Worm (Caenorhabditis elegans): Measurements from ENCODE around the gene F53C3.4.

Gene F53C3.4

DNA sequence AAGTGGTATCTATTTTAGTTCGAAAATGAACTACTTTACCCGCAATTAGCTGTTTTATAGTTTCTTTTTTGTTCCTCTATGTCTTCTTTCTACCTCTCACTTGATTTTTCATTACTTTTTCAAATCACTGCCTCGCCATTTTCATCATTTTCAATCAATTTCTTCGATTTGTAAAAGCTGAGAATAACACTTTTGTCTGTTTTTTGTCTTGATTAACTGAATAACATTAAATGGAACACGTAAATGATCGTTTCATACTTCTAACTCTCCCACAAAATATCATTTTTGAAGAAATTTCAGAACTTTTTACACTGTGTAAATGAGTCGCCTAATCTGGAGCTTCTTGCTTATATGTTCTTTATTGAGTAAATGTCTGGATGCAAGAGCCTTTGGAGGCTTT is at the start of gene F53C3.4:
Gene F53C3.4, plus strand, starts transcription at position 301 of the 400 bp plus-strand sequence.
- TF ChIP-seq snpc-1.3 (tag; optimal IDR thresholded peaks at IDR 0.05; ENCODE audit: insufficient read depth) (no peak), D2030.7 (GFP tag; IDR thresholded peaks at IDR 0.05) (no peak), ztf-25 (GFP tag; IDR thresholded peaks at IDR 0.05) (no peak), hsf-1 (GFP tag; IDR thresholded peaks at IDR 0.05) (no peak), ceh-91 (GFP tag; IDR thresholded peaks at IDR 0.05) (no peak), somi-1 (GFP tag; optimal IDR thresholded peaks at IDR 0.05) (no peak), nfya-1 (tag; optimal IDR thresholded peaks at IDR 0.05; ENCODE audit: borderline replicate concordance, insufficient read depth) (no peak), chd-7 (tag; optimal IDR thresholded peaks at IDR 0.05) (no peak)

DNA sequence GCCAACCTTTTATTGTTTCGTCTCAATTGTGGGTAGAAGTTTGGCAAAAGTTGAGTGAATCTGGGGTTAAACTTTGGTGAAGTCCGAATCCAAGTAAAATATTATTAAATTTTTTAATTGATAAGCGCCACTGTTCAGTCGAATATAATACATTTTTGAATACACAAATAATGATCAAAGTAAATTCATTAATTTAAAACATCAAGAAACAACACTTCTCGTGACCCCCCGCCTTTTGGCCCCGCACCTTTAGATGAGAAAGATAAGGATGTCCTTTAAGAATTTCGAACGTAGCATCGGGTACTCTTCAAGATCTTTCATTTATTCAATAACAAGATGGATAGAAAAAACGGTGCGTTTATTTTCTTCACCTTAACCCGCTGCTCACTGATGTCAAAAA is 48.6 kb upstream of the F53C3.4 start, which contains the start of gene nhr-257:
Gene nhr-257, plus strand, starts transcription at position 301 of the 400 bp plus-strand sequence.
- TF ChIP-seq nhr-90 (tag; optimal IDR thresholded peaks at IDR 0.05) (no peak), unc-62 (GFP tag; optimal IDR thresholded peaks at IDR 0.05) (no peak), him-1 (tag; optimal IDR thresholded peaks at IDR 0.05) (no peak), sdz-38 (tag; optimal IDR thresholded peaks at IDR 0.05) (no peak), ztf-18 (tag; optimal IDR thresholded peaks at IDR 0.05) (no peak), ets-4 (GFP tag; optimal IDR thresholded peaks at IDR 0.05) (no peak), ceh-58 (GFP tag; IDR thresholded peaks at IDR 0.05) (no peak), xnd-1 (tag; optimal IDR thresholded peaks at IDR 0.05) (no peak), ceh-40 (GFP tag; IDR thresholded peaks at IDR 0.05) (no peak), dox-1 (GFP tag; IDR thresholded peaks at IDR 0.05) (no peak)

DNA sequence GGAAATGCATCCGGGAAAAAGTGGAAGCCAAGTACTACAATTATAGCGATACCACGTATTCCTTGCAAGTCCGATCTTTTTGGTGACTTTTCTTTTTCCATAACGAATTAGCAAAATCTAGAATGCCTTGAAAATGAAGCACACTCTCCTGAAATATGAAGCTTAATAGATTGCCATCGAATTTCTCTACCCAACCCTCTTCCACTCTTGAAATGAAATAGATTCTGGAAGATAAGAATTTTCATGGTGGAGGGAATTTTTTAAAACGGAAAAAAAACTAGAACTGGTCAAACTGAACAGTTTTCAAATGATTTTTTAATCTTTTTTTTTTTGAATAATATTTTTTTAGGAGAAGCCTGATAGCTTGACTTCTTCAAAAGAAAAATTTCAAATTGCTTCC is 40.4 kb upstream of the F53C3.4 start, which contains the start of gene oac-11:
Gene oac-11, minus strand, starts transcription at position 101 of the 400 bp plus-strand sequence.
- TF ChIP-seq ccch-3 (GFP tag; optimal IDR thresholded peaks at IDR 0.05): no peak
- no peak for TF ChIP-seq nhr-179 (tag; optimal IDR thresholded peaks at IDR 0.05)
- no peak for TF ChIP-seq pha-4 (tag; optimal IDR thresholded peaks at IDR 0.05)
- no peak for TF ChIP-seq sea-2 (GFP tag; IDR thresholded peaks at IDR 0.05)
- TF ChIP-seq unc-62 (GFP tag; optimal IDR thresholded peaks at IDR 0.05): no peak
- TF ChIP-seq Y56A3A.18 (GFP tag; IDR thresholded peaks at IDR 0.05): no peak
- TF ChIP-seq ztf-3 (GFP tag; optimal IDR thresholded peaks at IDR 0.05): no peak
- TF ChIP-seq F22D6.2 (tag; optimal IDR thresholded peaks at IDR 0.05): no peak
- no peak for TF ChIP-seq snpc-3.4 (tag; optimal IDR thresholded peaks at IDR 0.05)
- no peak for TF ChIP-seq C17E4.6 (GFP tag; IDR thresholded peaks at IDR 0.05)
- TF ChIP-seq repo-1 (tag; optimal IDR thresholded peaks at IDR 0.05): no peak
- no peak for TF ChIP-seq B0261.1 (tag; optimal IDR thresholded peaks at IDR 0.05)

DNA sequence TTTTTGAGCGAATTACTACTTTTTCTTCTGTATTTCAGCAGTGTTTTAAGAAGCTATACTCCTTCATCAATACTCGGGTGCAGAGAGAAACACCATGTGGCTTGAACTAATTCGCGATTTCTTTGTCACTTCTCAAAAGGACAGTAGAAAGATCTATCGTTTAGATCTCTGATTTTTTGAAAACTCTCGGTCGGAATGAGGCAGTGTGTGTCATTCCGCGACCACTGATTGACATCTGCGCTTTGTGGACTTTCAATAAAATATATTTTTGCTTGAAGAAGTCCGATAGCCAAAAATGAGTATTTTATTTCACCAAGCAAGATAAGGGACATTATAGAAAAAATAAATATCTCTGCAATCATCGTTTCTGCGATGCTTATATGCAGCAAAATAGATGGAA is 39.2 kb upstream of the F53C3.4 start:
- TF ChIP-seq C17E4.6 (GFP tag; IDR thresholded peaks at IDR 0.05): no peak

DNA sequence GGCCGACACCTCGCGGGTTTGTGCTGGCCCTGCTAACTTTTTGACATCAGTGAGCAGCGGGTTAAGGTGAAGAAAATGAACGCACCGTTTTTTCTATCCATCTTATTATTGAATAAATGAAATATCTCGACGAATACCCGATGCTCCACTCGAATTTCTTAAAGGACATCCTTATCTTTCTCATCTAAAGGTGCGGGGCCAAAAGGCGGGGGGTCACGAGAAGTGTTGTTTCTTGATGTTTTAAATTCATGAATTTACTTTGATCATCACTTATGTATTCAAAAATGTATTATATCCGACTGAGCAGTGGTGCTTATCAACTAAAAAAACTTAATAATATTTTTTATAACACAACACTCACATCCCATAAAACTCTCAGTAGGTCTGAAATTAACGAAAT is 36.6 kb upstream of the F53C3.4 start, which contains the start of gene nhr-261:
Gene nhr-261, minus strand, starts transcription at position 101 of the 400 bp plus-strand sequence.
- TF ChIP-seq nhr-27 (tag; optimal IDR thresholded peaks at IDR 0.05): no peak
- TF ChIP-seq tlf-1 (GFP tag; optimal IDR thresholded peaks at IDR 0.05): no peak
- TF ChIP-seq attf-3 (GFP tag; conservative IDR thresholded peaks at IDR 0.05): no peak
- no peak for TF ChIP-seq T26A5.8 (tag; optimal IDR thresholded peaks at IDR 0.05)
- no peak for TF ChIP-seq madf-8 (GFP tag; conservative IDR thresholded peaks at IDR 0.05)
- no peak for TF ChIP-seq Y53G8AR.9 (GFP tag; conservative IDR thresholded peaks at IDR 0.05)
- TF ChIP-seq nhr-90 (tag; optimal IDR thresholded peaks at IDR 0.05): no peak
- no peak for TF ChIP-seq F10E7.11 (tag; optimal IDR thresholded peaks at IDR 0.05)
- no peak for TF ChIP-seq atf-7 (tag; optimal IDR thresholded peaks at IDR 0.05)
- TF ChIP-seq dpl-1 (GFP tag; optimal IDR thresholded peaks at IDR 0.05): no peak

Data from whole organism, young adult.